Fruit fly (Drosophila melanogaster): ENCODE data around the gene CG12795.

CG12795 gene

dm6 chr2L:3465918-3466727 lies 13.9 kb downstream of the CG12795 start, which contains the start of the genes msl-2 and ND-PDSW (continued):
- no peak for TF ChIP-seq dan (GFP tag; IDR thresholded peaks at IDR 0.05)
- TF ChIP-seq br (optimal IDR thresholded peaks at IDR 0.05), result no peak
- TF ChIP-seq Xbp1 (GFP tag; optimal IDR thresholded peaks at IDR 0.05), result no peak
- no peak for TF ChIP-seq CrebB (tag; optimal IDR thresholded peaks at IDR 0.05)
- TF ChIP-seq CG8388 (GFP tag; optimal IDR thresholded peaks at IDR 0.05), result no peak
- TF ChIP-seq bigmax (GFP tag; optimal IDR thresholded peaks at IDR 0.05), result peak; percentile 92
- no peak for TF ChIP-seq CkIIα-i1 (GFP tag; IDR thresholded peaks at IDR 0.05)
- TF ChIP-seq sens (GFP tag), result peak; percentile 43
- TF ChIP-seq CG15479 (GFP tag; optimal IDR thresholded peaks at IDR 0.05), result peak; percentile 5
- no peak for TF ChIP-seq CG9932 (GFP tag; IDR thresholded peaks at IDR 0.05)
- TF ChIP-seq gsb (GFP tag; IDR thresholded peaks at IDR 0.05), result no peak
- no peak for TF ChIP-seq gcm2 (GFP tag; optimal IDR thresholded peaks at IDR 0.05)
- TF ChIP-seq NfI (GFP tag; optimal IDR thresholded peaks at IDR 0.05), result no peak
- no peak for TF ChIP-seq CG9609 (GFP tag; optimal IDR thresholded peaks at IDR 0.05)
- no peak for TF ChIP-seq Poxn (GFP tag; IDR thresholded peaks at IDR 0.05)
- TF ChIP-seq CG11093 (GFP tag; IDR thresholded peaks at IDR 0.05), result no peak
- TF ChIP-seq CG15011 (GFP tag; optimal IDR thresholded peaks at IDR 0.05), result no peak
- TF ChIP-seq mirr (GFP tag; optimal IDR thresholded peaks at IDR 0.05), result no peak
- TF ChIP-seq CG6654 (GFP tag; optimal IDR thresholded peaks at IDR 0.05), result no peak
- no peak for TF ChIP-seq CG10462 (GFP tag; optimal IDR thresholded peaks at IDR 0.05)
- no peak for TF ChIP-seq CG32532 (GFP tag; IDR thresholded peaks at IDR 0.05)
- TF ChIP-seq hkb (optimal IDR thresholded peaks at IDR 0.05), result peak; percentile 64
- no peak for TF ChIP-seq hkb (GFP tag; IDR thresholded peaks at IDR 0.05)
- TF ChIP-seq her (GFP tag; optimal IDR thresholded peaks at IDR 0.05), result no peak
- TF ChIP-seq CHES-1-like (GFP tag; optimal IDR thresholded peaks at IDR 0.05), result peak; percentile 36
- no peak for TF ChIP-seq so (GFP tag; IDR thresholded peaks at IDR 0.05)
- TF ChIP-seq bsh (GFP tag; optimal IDR thresholded peaks at IDR 0.05), result no peak
- TF ChIP-seq ems (GFP tag; optimal IDR thresholded peaks at IDR 0.05), result no peak
- TF ChIP-seq stwl (tag; optimal IDR thresholded peaks at IDR 0.05), result peak; percentile 41
- TF ChIP-seq MBD-R2 (GFP tag; IDR thresholded peaks at IDR 0.05), result peak; percentile 89
- TF ChIP-seq lab (GFP tag; optimal IDR thresholded peaks at IDR 0.05), result no peak
- no peak for TF ChIP-seq jumu (GFP tag; optimal IDR thresholded peaks at IDR 0.05)
- TF ChIP-seq CG32772 (GFP tag; IDR thresholded peaks at IDR 0.05), result 0 out of 2 replicates have a peak, but pooled peaks have one; percentile 25
- peak; percentile 16 for TF ChIP-seq Sry-β (GFP tag; optimal IDR thresholded peaks at IDR 0.05)
- TF ChIP-seq CG4854 (GFP tag; optimal IDR thresholded peaks at IDR 0.05), result no peak
- TF ChIP-seq CG1647 (GFP tag; optimal IDR thresholded peaks at IDR 0.05), result no peak
- TF ChIP-seq CG17361 (GFP tag; IDR thresholded peaks at IDR 0.05), result no peak
- no peak for TF ChIP-seq sd (tag; optimal IDR thresholded peaks at IDR 0.05)
- TF ChIP-seq CG4707 (GFP tag; optimal IDR thresholded peaks at IDR 0.05), result no peak
- peak; percentile 51 for TF ChIP-seq CG9437 (GFP tag; optimal IDR thresholded peaks at IDR 0.05)
- 0 out of 3 replicates have a peak, but pooled peaks have one; percentile 29 for TF ChIP-seq CG34422 (GFP tag; IDR thresholded peaks at IDR 0.05)
- TF ChIP-seq Abd-B (GFP tag; optimal IDR thresholded peaks at IDR 0.05), result no peak
- TF ChIP-seq fu2 (GFP tag; optimal IDR thresholded peaks at IDR 0.05), result no peak
- TF ChIP-seq Bgb (GFP tag; IDR thresholded peaks at IDR 0.05; ENCODE audit: partially characterized antibody), result peak; percentile 9; the same call in 1 of the 2 replicates
- TF ChIP-seq Dip2 (GFP tag; IDR thresholded peaks at IDR 0.05), result no peak
- no peak for TF ChIP-seq Neu2 (GFP tag; optimal IDR thresholded peaks at IDR 0.05; ENCODE audit: borderline replicate concordance)
- no peak for TF ChIP-seq Bteb2 (GFP tag; optimal IDR thresholded peaks at IDR 0.05)
- TF ChIP-seq Ravus (GFP tag; IDR thresholded peaks at IDR 0.05), result no peak
- TF ChIP-seq CG11560 (tag; IDR thresholded peaks at IDR 0.05), result no peak
- TF ChIP-seq GATAe (GFP tag; conservative IDR thresholded peaks at IDR 0.05), result no peak
- no peak for TF ChIP-seq HLH4C (GFP tag; IDR thresholded peaks at IDR 0.05; ENCODE audit: partially characterized antibody)
